Worm (Caenorhabditis elegans): ENCODE measurements around the gene tbx-41.

tbx-41 gene

DNA sequence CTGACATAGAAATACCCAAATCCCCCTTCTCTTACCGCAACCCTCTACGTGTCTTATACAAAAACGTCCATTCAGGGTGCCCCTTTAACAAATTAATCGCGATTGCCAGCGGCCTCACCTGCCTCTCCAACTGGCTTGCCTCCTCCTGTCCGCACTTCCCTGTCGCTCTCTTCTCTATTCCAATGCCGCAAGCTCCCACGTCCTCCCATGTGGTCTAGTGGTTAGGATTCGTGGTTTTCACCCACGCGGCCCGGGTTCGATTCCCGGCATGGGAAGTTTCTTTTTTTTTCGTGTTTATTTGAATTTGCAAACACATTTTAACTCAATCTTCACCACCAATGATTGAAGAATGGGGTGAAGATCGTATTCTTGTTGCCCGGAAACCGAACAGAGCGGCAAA, 6.4 kb upstream of the tbx-41 start (continued):
- TF ChIP-seq pros-1 (tag; optimal IDR thresholded peaks at IDR 0.05): no peak
- peak; percentile 72 for TF ChIP-seq eyg-1 (tag; optimal IDR thresholded peaks at IDR 0.05)
- TF ChIP-seq hlh-30 (tag; optimal IDR thresholded peaks at IDR 0.05; ENCODE audit: insufficient read depth): peak; percentile 1
- no peak for TF ChIP-seq unc-55 (GFP tag; optimal IDR thresholded peaks at IDR 0.05)
- no peak for TF ChIP-seq pqm-1 (tag; optimal IDR thresholded peaks at IDR 0.05)
- TF ChIP-seq nfya-1 (tag; optimal IDR thresholded peaks at IDR 0.05): peak; percentile 65
- peak; percentile 60 for TF ChIP-seq pha-2 (tag; optimal IDR thresholded peaks at IDR 0.05)
- peak; percentile 64; the same call in 1 of the 2 replicates for TF ChIP-seq ceh-45 (GFP tag; IDR thresholded peaks at IDR 0.05)
- no peak for TF ChIP-seq Y22D7AL.16 (tag; optimal IDR thresholded peaks at IDR 0.05)
- TF ChIP-seq pat-9 (tag; optimal IDR thresholded peaks at IDR 0.05): peak; percentile 72
- peak; percentile 74 for TF ChIP-seq sox-2 (GFP tag; IDR thresholded peaks at IDR 0.05)
- TF ChIP-seq syd-9 (tag; optimal IDR thresholded peaks at IDR 0.05): peak; percentile 65
- TF ChIP-seq ceh-31 (tag; optimal IDR thresholded peaks at IDR 0.05): peak; percentile 82
- peak; percentile 37 for TF ChIP-seq tbx-7 (tag; optimal IDR thresholded peaks at IDR 0.05)
- peak; percentile 42 for TF ChIP-seq ahr-1 (tag; optimal IDR thresholded peaks at IDR 0.05)
- TF ChIP-seq hlh-13 (GFP tag; optimal IDR thresholded peaks at IDR 0.05): peak; percentile 65
- TF ChIP-seq lim-6 (tag; optimal IDR thresholded peaks at IDR 0.05): peak; percentile 14
- TF ChIP-seq che-1 (tag; optimal IDR thresholded peaks at IDR 0.05): peak; percentile 75
- peak; percentile 48 for TF ChIP-seq pag-3 (tag; optimal IDR thresholded peaks at IDR 0.05; ENCODE audit: borderline replicate concordance)
- no peak for TF ChIP-seq pha-4 (tag; optimal IDR thresholded peaks at IDR 0.05)
- no peak for TF ChIP-seq dmd-4 (tag; optimal IDR thresholded peaks at IDR 0.05; ENCODE audit: borderline replicate concordance)
- TF ChIP-seq sox-4 (tag; optimal IDR thresholded peaks at IDR 0.05): peak; percentile 76
- TF ChIP-seq unc-42 (tag; optimal IDR thresholded peaks at IDR 0.05): peak; percentile 5
- TF ChIP-seq T23F11.4 (GFP tag; optimal IDR thresholded peaks at IDR 0.05): peak; percentile 49
- TF ChIP-seq ets-4 (tag; optimal IDR thresholded peaks at IDR 0.05): no peak
- TF ChIP-seq nhr-232 (tag; optimal IDR thresholded peaks at IDR 0.05): peak; percentile 68
- TF ChIP-seq unc-3 (GFP tag; conservative IDR thresholded peaks at IDR 0.05): peak; percentile 64; the same call in 1 of the 2 replicates
- TF ChIP-seq unc-3 (tag; optimal IDR thresholded peaks at IDR 0.05): peak; percentile 60
- peak; percentile 81 for TF ChIP-seq ceh-18 (tag; optimal IDR thresholded peaks at IDR 0.05)
- no peak for TF ChIP-seq ceh-22 (tag; optimal IDR thresholded peaks at IDR 0.05)
- no peak for TF ChIP-seq nhr-11 (tag; optimal IDR thresholded peaks at IDR 0.05)
- peak; percentile 64 for TF ChIP-seq ceh-2 (tag; optimal IDR thresholded peaks at IDR 0.05)
- TF ChIP-seq elt-4 (tag; optimal IDR thresholded peaks at IDR 0.05): no peak
- TF ChIP-seq ceh-14 (tag; optimal IDR thresholded peaks at IDR 0.05): peak; percentile 60
- TF ChIP-seq ceh-6 (GFP tag; optimal IDR thresholded peaks at IDR 0.05): peak; percentile 74
- peak; percentile 66 for TF ChIP-seq C38D4.7 (GFP tag; optimal IDR thresholded peaks at IDR 0.05)
- TF ChIP-seq ceh-30 (tag; optimal IDR thresholded peaks at IDR 0.05): no peak
- peak; percentile 6 for TF ChIP-seq ceh-24 (tag; optimal IDR thresholded peaks at IDR 0.05)
- peak; percentile 69 for TF ChIP-seq ztf-16 (tag; optimal IDR thresholded peaks at IDR 0.05)
- TF ChIP-seq tbx-2 (tag; optimal IDR thresholded peaks at IDR 0.05): peak; percentile 84
- peak; percentile 56 for TF ChIP-seq F13H6.1 (tag; optimal IDR thresholded peaks at IDR 0.05)
- TF ChIP-seq madf-2 (tag; optimal IDR thresholded peaks at IDR 0.05): peak; percentile 74
- TF ChIP-seq ceh-9 (tag; optimal IDR thresholded peaks at IDR 0.05): no peak
- peak; percentile 88 for TF ChIP-seq hlh-6 (tag; optimal IDR thresholded peaks at IDR 0.05)
- peak; percentile 75 for TF ChIP-seq ref-2 (tag; optimal IDR thresholded peaks at IDR 0.05)
- TF ChIP-seq dve-1 (tag; optimal IDR thresholded peaks at IDR 0.05): peak; percentile 19
